Fruit fly (Drosophila melanogaster) Kc167 (cell line): ENCODE data around the gene CG13856.

Source experiments
- Sin3A ChIP-seq: fragments of >200 bp; optimal IDR thresholded peaks from 2 replicates; lab custom pipeline; 2018; ENCODE audit warnings: missing external identifiers
- h ChIP-seq: fragments of >200 bp; optimal IDR thresholded peaks from 3 replicates; lab custom pipeline; 2018; ENCODE audit warnings: missing external identifiers
- ttk ChIP-seq: sonication (Bioruptor generic); optimal IDR thresholded peaks from 2 replicates; lab custom pipeline; 2017; ENCODE audit warnings: missing external identifiers

dm6 chr3R:22447195-22447873, 44.9 kb downstream of the CG13856 start, which contains the start of gene CG34288:
- TF ChIP-seq h (lab: Kevin White, UChicago) (no peak), Sin3A (lab: Kevin White, UChicago) (no peak), ttk (lab: Kevin White, UChicago) (no peak)
